Fruit fly (Drosophila melanogaster) whole organism, embryonic: Measurements from ENCODE around the gene mtsh.

Experiments used
- ATbp ChIP-seq: fragments of 200-800 bp; sonication (Bioruptor generic); optimal IDR thresholded peaks from 2 replicates; lab custom pipeline; 2017; ENCODE audit warnings: missing biosample characterization, mild to moderate bottlenecking, missing genetic modification characterization, missing genetic modification reagents
- Abd-B ChIP-seq: fragments of 200-800 bp; sonication (Bioruptor generic); optimal IDR thresholded peaks from 2 replicates; lab custom pipeline; 2018; ENCODE audit warnings: missing biosample characterization, mild to moderate bottlenecking, missing genetic modification characterization, moderate library complexity
- Antp ChIP-seq: fragments of 200-800 bp; sonication (Bioruptor generic); optimal IDR thresholded peaks from 3 replicates; lab custom pipeline; 2016; ENCODE audit warnings: missing biosample characterization, missing genetic modification characterization
- B-H2 ChIP-seq: fragments of 200-800 bp; sonication (Bioruptor generic); optimal IDR thresholded peaks from 2 replicates; lab custom pipeline; 2018; ENCODE audit warnings: missing biosample characterization, mild to moderate bottlenecking, missing genetic modification characterization
- CG10366 ChIP-seq: fragments of 200-800 bp; sonication (Bioruptor generic); IDR thresholded peaks from 2 replicates; pipeline ENCODE4 v1.3.6; 2022; ENCODE audit warnings: missing biosample characterization, missing genetic modification characterization
- CG10462 ChIP-seq: fragments of 200-800 bp; sonication (Bioruptor generic); optimal IDR thresholded peaks from 2 replicates; lab custom pipeline; 2016; ENCODE audit warnings: missing biosample characterization, missing genetic modification characterization
- CG10979 ChIP-seq: fragments of 200-800 bp; sonication (Bioruptor generic); optimal IDR thresholded peaks from 2 replicates; lab custom pipeline; 2018; ENCODE audit warnings: missing biosample characterization, mild to moderate bottlenecking, missing genetic modification characterization, moderate library complexity
- CG11456 ChIP-seq: fragments of 200-800 bp; sonication (Bioruptor generic); IDR thresholded peaks from 3 replicates; pipeline ENCODE4 v1.3.6; 2022; ENCODE audit warnings: missing biosample characterization, missing genetic modification characterization
- CG12104 ChIP-seq: fragments of 200-800 bp; sonication (Bioruptor generic); optimal IDR thresholded peaks from 3 replicates; lab custom pipeline; 2016; ENCODE audit warnings: missing biosample characterization, missing genetic modification characterization
- CG12744 ChIP-seq: fragments of 200-800 bp; sonication (Bioruptor generic); optimal IDR thresholded peaks from 2 replicates; lab custom pipeline; 2016; ENCODE audit warnings: missing biosample characterization, missing genetic modification characterization
- CG1647 ChIP-seq: fragments of 200-800 bp; sonication (Bioruptor generic); optimal IDR thresholded peaks from 3 replicates; lab custom pipeline; 2016; ENCODE audit warnings: missing biosample characterization, missing genetic modification characterization
- CG17568 ChIP-seq: fragments of 200-800 bp; sonication (Bioruptor generic); optimal IDR thresholded peaks from 2 replicates; lab custom pipeline; 2018; ENCODE audit warnings: missing biosample characterization, mild to moderate bottlenecking, missing genetic modification characterization, moderate library complexity
- CG18619 ChIP-seq: fragments of 200-800 bp; sonication (Bioruptor generic); optimal IDR thresholded peaks from 3 replicates; lab custom pipeline; 2017; ENCODE audit warnings: missing biosample characterization, mild to moderate bottlenecking, missing genetic modification characterization
- CG3281 ChIP-seq: fragments of 200-800 bp; sonication (Bioruptor generic); optimal IDR thresholded peaks from 3 replicates; lab custom pipeline; 2017; ENCODE audit warnings: missing biosample characterization, mild to moderate bottlenecking, missing genetic modification characterization
- CG34376 ChIP-seq: fragments of 200-800 bp; sonication (Bioruptor generic); optimal IDR thresholded peaks from 2 replicates; lab custom pipeline; 2018; ENCODE audit warnings: missing biosample characterization, mild to moderate bottlenecking, missing genetic modification characterization
- CG6654 ChIP-seq: fragments of 200-800 bp; sonication (Bioruptor generic); optimal IDR thresholded peaks from 2 replicates; lab custom pipeline; 2017; ENCODE audit warnings: missing biosample characterization, mild to moderate bottlenecking, missing genetic modification characterization
- CG6854 ChIP-seq: fragments of 200-800 bp; sonication (Bioruptor generic); optimal IDR thresholded peaks from 3 replicates; lab custom pipeline; 2017; ENCODE audit warnings: missing biosample characterization, mild to moderate bottlenecking, missing genetic modification characterization
- CG7928 ChIP-seq: fragments of 200-800 bp; sonication (Bioruptor generic); optimal IDR thresholded peaks from 2 replicates; lab custom pipeline; 2017; ENCODE audit warnings: missing biosample characterization, mild to moderate bottlenecking, missing genetic modification characterization
- CG9437 ChIP-seq: fragments of 200-800 bp; sonication (Bioruptor generic); optimal IDR thresholded peaks from 2 replicates; lab custom pipeline; 2018; ENCODE audit warnings: missing biosample characterization, mild to moderate bottlenecking, missing genetic modification characterization
- CHES-1-like ChIP-seq: fragments of 200-800 bp; sonication (Bioruptor generic); optimal IDR thresholded peaks from 2 replicates; lab custom pipeline; 2016; ENCODE audit warnings: missing biosample characterization, missing genetic modification characterization
- Dll ChIP-seq: fragments of 200-800 bp; sonication (Bioruptor generic); IDR thresholded peaks from 4 replicates; pipeline ENCODE4 v1.3.6; 2022; ENCODE audit warnings: missing biosample characterization, missing genetic modification characterization; ENCODE audit not compliant: partially characterized antibody
- Elba2 ChIP-seq: fragments of 200-800 bp; sonication (Bioruptor generic); optimal IDR thresholded peaks from 3 replicates; lab custom pipeline; 2016; ENCODE audit warnings: missing biosample characterization, missing genetic modification characterization
- HmgD ChIP-seq: fragments of 200-800 bp; sonication (Bioruptor generic); optimal IDR thresholded peaks from 3 replicates; lab custom pipeline; 2016; ENCODE audit warnings: missing biosample characterization, missing genetic modification characterization
- Poxn ChIP-seq: fragments of 200-800 bp; sonication (Bioruptor generic); IDR thresholded peaks from 2 replicates; pipeline ENCODE4 v1.3.6; 2022; ENCODE audit warnings: missing biosample characterization, missing genetic modification characterization
- Rx ChIP-seq: fragments of 200-800 bp; sonication (Bioruptor generic); IDR thresholded peaks from 2 replicates; pipeline ENCODE4 v1.3.6; 2022; ENCODE audit warnings: missing biosample characterization, missing genetic modification characterization
- Stat92E ChIP-seq, 3 experiments: fragments of >200 bp in 2 of 3; fragments of 200-800 bp in 1 of 3; sonication (Bioruptor generic) in 1 of 3; optimal IDR thresholded peaks; 2 replicates each; lab custom pipeline; 2017 to 2019; ENCODE audit warnings: missing biosample characterization in 3 of 3, missing genetic modification characterization in 3 of 3, mild to moderate bottlenecking in 1 of 3, moderate library complexity in 1 of 3
- Usf ChIP-seq: fragments of 200-800 bp; sonication (Bioruptor generic); optimal IDR thresholded peaks from 2 replicates; lab custom pipeline; 2017; ENCODE audit warnings: missing genotype, missing biosample characterization, missing genetic modification characterization
- ap ChIP-seq: fragments of 200-800 bp; sonication (Bioruptor generic); IDR thresholded peaks from 2 replicates; pipeline ENCODE4 v1.3.6; 2022; ENCODE audit warnings: missing biosample characterization, missing genetic modification characterization
- ash1 ChIP-seq: fragments of 200-800 bp; sonication (Bioruptor generic); optimal IDR thresholded peaks from 2 replicates; lab custom pipeline; 2018; ENCODE audit warnings: missing biosample characterization, mild to moderate bottlenecking, missing genetic modification characterization
- ato ChIP-seq: fragments of 200-800 bp; sonication (Bioruptor generic); IDR thresholded peaks from 2 replicates; pipeline ENCODE4 v1.3.6; 2022; ENCODE audit warnings: missing biosample characterization, missing genetic modification characterization; ENCODE audit not compliant: partially characterized antibody
- az2 ChIP-seq: fragments of 200-800 bp; sonication (Bioruptor generic); optimal IDR thresholded peaks from 3 replicates; lab custom pipeline; 2016; ENCODE audit warnings: missing biosample characterization, missing genetic modification characterization
- ci ChIP-seq: fragments of 200-800 bp; sonication (Bioruptor generic); IDR thresholded peaks from 3 replicates; pipeline ENCODE4 v1.3.6; 2022; ENCODE audit warnings: missing biosample characterization, missing genetic modification characterization
- dan ChIP-seq: fragments of 200-800 bp; sonication (Bioruptor generic); IDR thresholded peaks from 2 replicates; pipeline ENCODE4 v1.3.6; 2022; ENCODE audit warnings: missing biosample characterization, missing genetic modification characterization
- dm ChIP-seq: fragments of 200-800 bp; sonication (Bioruptor generic); optimal IDR thresholded peaks from 3 replicates; lab custom pipeline; 2016; ENCODE audit warnings: missing biosample characterization, missing genetic modification characterization
- dmrt99B ChIP-seq: fragments of 200-800 bp; sonication (Bioruptor generic); optimal IDR thresholded peaks from 2 replicates; lab custom pipeline; 2018; ENCODE audit warnings: missing biosample characterization, mild to moderate bottlenecking, missing genetic modification characterization, moderate library complexity
- eyg ChIP-seq: fragments of 200-800 bp; sonication (Bioruptor generic); optimal IDR thresholded peaks from 3 replicates; lab custom pipeline; 2016; ENCODE audit warnings: missing biosample characterization, missing genetic modification characterization
- fd102C ChIP-seq: fragments of 200-800 bp; sonication (Bioruptor generic); optimal IDR thresholded peaks from 2 replicates; lab custom pipeline; 2018; ENCODE audit warnings: missing biosample characterization, mild to moderate bottlenecking, missing genetic modification characterization, moderate library complexity
- grau ChIP-seq: fragments of 200-800 bp; optimal IDR thresholded peaks from 3 replicates; lab custom pipeline; 2019; ENCODE audit warnings: missing biosample characterization, mild to moderate bottlenecking, missing genetic modification characterization, moderate library complexity
- hb ChIP-seq: fragments of 200-800 bp; sonication (Bioruptor generic); IDR thresholded peaks from 3 replicates; pipeline ENCODE4 v1.3.6; 2022; ENCODE audit warnings: missing biosample characterization, missing genetic modification characterization; ENCODE audit not compliant: partially characterized antibody
- hth ChIP-seq: fragments of >200 bp; optimal IDR thresholded peaks from 2 replicates; lab custom pipeline; 2017; ENCODE audit warnings: inconsistent platforms
- nom ChIP-seq: fragments of 200-800 bp; sonication (Bioruptor generic); optimal IDR thresholded peaks from 2 replicates; lab custom pipeline; 2017; ENCODE audit warnings: missing biosample characterization, missing genetic modification characterization, mild to moderate bottlenecking, moderate library complexity, missing genetic modification reagents
- org-1 ChIP-seq: fragments of 200-800 bp; sonication (Bioruptor generic); optimal IDR thresholded peaks from 2 replicates; lab custom pipeline; 2017; ENCODE audit warnings: missing biosample characterization, missing genetic modification characterization
- pb ChIP-seq: fragments of 200-800 bp; sonication (Bioruptor generic); optimal IDR thresholded peaks from 3 replicates; lab custom pipeline; 2016; ENCODE audit warnings: missing biosample characterization, missing genetic modification characterization
- slp2 ChIP-seq: fragments of 200-800 bp; sonication (Bioruptor generic); optimal IDR thresholded peaks from 2 replicates; lab custom pipeline; 2016; ENCODE audit warnings: missing biosample characterization, missing genetic modification characterization
- sqz ChIP-seq: fragments of 200-800 bp; sonication (Bioruptor generic); optimal IDR thresholded peaks from 3 replicates; lab custom pipeline; 2018; ENCODE audit warnings: missing biosample characterization, mild to moderate bottlenecking, missing genetic modification characterization
- ssp ChIP-seq: fragments of 200-800 bp; sonication (Bioruptor generic); IDR thresholded peaks from 2 replicates; pipeline ENCODE4 v1.3.6; 2022; ENCODE audit warnings: missing biosample characterization, missing genetic modification characterization
- vvl ChIP-seq: fragments of 200-800 bp; sonication (Bioruptor generic); IDR thresholded peaks from 2 replicates; pipeline ENCODE4 v1.3.6; 2022; ENCODE audit warnings: missing biosample characterization, missing genetic modification characterization
- wdn ChIP-seq: fragments of 200-800 bp; sonication (Bioruptor generic); IDR thresholded peaks from 2 replicates; pipeline ENCODE4 v1.3.6; 2022; ENCODE audit warnings: missing biosample characterization, missing genetic modification characterization
- wek ChIP-seq: fragments of 200-800 bp; sonication (Bioruptor generic); optimal IDR thresholded peaks from 3 replicates; lab custom pipeline; 2018; ENCODE audit warnings: missing biosample characterization, mild to moderate bottlenecking, missing genetic modification characterization, moderate library complexity

mtsh gene

dm6 chr2L:8362273-8362954 is 42.7 kb upstream of the mtsh start, which contains the start of gene CG7627 (continued):
- TF ChIP-seq Rx (GFP tag; lab: Robert Waterston, UW), result peak; percentile 60
- TF ChIP-seq ap (GFP tag; lab: Robert Waterston, UW), result 0 out of 2 replicates have a peak, but pooled peaks have one; percentile 51
- TF ChIP-seq pb, result peak; percentile 67
- peak; percentile 76 for TF ChIP-seq CG12104 (GFP tag; lab: Kevin White, UChicago)
- TF ChIP-seq CG34376 (GFP tag; lab: Kevin White, UChicago), result peak; percentile 76
- peak; percentile 83 for TF ChIP-seq vvl
- TF ChIP-seq wdn (GFP tag; lab: Robert Waterston, UW), result peak; percentile 58
- TF ChIP-seq CG9437 (GFP tag; lab: Kevin White, UChicago), result peak; percentile 67
- peak; percentile 6 for TF ChIP-seq CG12744
- peak; percentile 58 for TF ChIP-seq ssp (GFP tag; lab: Robert Waterston, UW)
- peak; percentile 70 for TF ChIP-seq Antp (GFP tag; lab: Kevin White, UChicago)
- peak; percentile 81 for TF ChIP-seq CG3281 (GFP tag; lab: Kevin White, UChicago)
- peak; percentile 84 for TF ChIP-seq CHES-1-like
- TF ChIP-seq CG7928 (GFP tag; lab: Kevin White, UChicago), result peak; percentile 49
- peak; percentile 88 for TF ChIP-seq CG11456 (GFP tag; lab: Robert Waterston, UW)
- TF ChIP-seq az2 (GFP tag; lab: Kevin White, UChicago), result peak; percentile 70
- peak; percentile 71 for TF ChIP-seq CG18619 (GFP tag; lab: Kevin White, UChicago)
- TF ChIP-seq CG17568 (GFP tag; lab: Kevin White, UChicago), result peak; percentile 45
- peak; percentile 52 for TF ChIP-seq dm (GFP tag; lab: Kevin White, UChicago)
- peak; percentile 51 for TF ChIP-seq Usf (GFP tag; lab: Kevin White, UChicago)
- peak; percentile 70 for TF ChIP-seq Poxn (GFP tag; lab: Robert Waterston, UW)
- peak; percentile 83 for TF ChIP-seq dmrt99B (tag; lab: Kevin White, UChicago)
- no peak for TF ChIP-seq fd102C
- peak; percentile 98 for TF ChIP-seq grau (tag; lab: Kevin White, UChicago)
- peak; percentile 53 for TF ChIP-seq sqz
- TF ChIP-seq HmgD (GFP tag; lab: Kevin White, UChicago), result peak; percentile 65
- TF ChIP-seq Stat92E (GFP tag; optimal IDR thresholded peaks at IDR 0.05; lab: Kevin White, UChicago), result no peak
- TF ChIP-seq ash1 (GFP tag; lab: Kevin White, UChicago), result no peak
- TF ChIP-seq hb (GFP tag; lab: Robert Waterston, UW), result no peak
- TF ChIP-seq Dll, result no peak
- TF ChIP-seq hth (lab: Kevin White, UChicago), result no peak
- peak; percentile 50 for TF ChIP-seq eyg (GFP tag; lab: Kevin White, UChicago)
- peak; percentile 46 for TF ChIP-seq CG1647
- peak; percentile 48 for TF ChIP-seq nom (GFP tag; lab: Kevin White, UChicago)
- TF ChIP-seq Abd-B (GFP tag; lab: Kevin White, UChicago), result peak; percentile 47
- peak; percentile 73 for TF ChIP-seq CG10366 (GFP tag; lab: Robert Waterston, UW)
- TF ChIP-seq CG6854, result peak; percentile 60
- peak; percentile 59 for TF ChIP-seq org-1
- TF ChIP-seq Elba2 (GFP tag; lab: Kevin White, UChicago), result peak; percentile 89
- TF ChIP-seq ATbp (GFP tag; lab: Kevin White, UChicago), result peak; percentile 68
- peak; percentile 70 for TF ChIP-seq B-H2 (GFP tag; lab: Kevin White, UChicago)
- peak; percentile 53 for TF ChIP-seq CG6654 (GFP tag; lab: Kevin White, UChicago)
- no peak for TF ChIP-seq dan
- peak; percentile 67; the same call in 2 of the 3 replicates for TF ChIP-seq ci (GFP tag; lab: Robert Waterston, UW)
- TF ChIP-seq CG10462 (GFP tag; lab: Kevin White, UChicago), result peak; percentile 45
- peak; percentile 78 for TF ChIP-seq CG10979 (tag; lab: Kevin White, UChicago)
- TF ChIP-seq ato (GFP tag; lab: Robert Waterston, UW), result no peak
- peak; percentile 12 for TF ChIP-seq slp2
- TF ChIP-seq wek (GFP tag; lab: Kevin White, UChicago), result peak; percentile 30
